Worm (Caenorhabditis elegans): ENCODE results near the gene eral-1.

DNA sequence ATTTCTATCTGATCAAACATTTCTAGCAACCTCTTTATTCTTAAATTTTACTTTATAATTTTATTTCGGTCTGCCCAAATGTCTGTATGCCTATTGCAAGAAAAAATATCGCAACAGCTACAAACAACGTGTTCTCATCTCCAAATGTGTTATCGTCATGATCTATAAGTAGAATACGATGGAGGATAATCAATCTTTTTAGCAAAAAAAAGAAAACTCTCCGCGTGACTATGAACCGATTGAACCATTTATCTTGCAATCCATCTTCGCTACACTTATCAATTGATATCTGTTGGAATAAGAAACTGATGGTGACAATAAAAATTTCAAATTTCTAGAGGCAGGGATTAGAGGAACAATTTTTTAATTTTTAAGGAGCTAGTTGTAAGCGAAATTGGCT, 16.4 kb upstream of the eral-1 start:
- no peak for TF ChIP-seq unc-62 (GFP tag; optimal IDR thresholded peaks at IDR 0.05)
- no peak for TF ChIP-seq bed-2 (GFP tag; IDR thresholded peaks at IDR 0.05)

All from whole organism, young adult.